Worm (Caenorhabditis elegans) whole organism, L2 larva: ENCODE results near the gene myo-5.
A peak's percentile ranks its signal among the peaks of the same experiment; 100 is the strongest.

Source experiments
- C34F6.9 ChIP-seq: fragments of 150-350 bp; optimal IDR thresholded peaks from 2 replicates; lab custom pipeline; 2014; ENCODE audit warnings: missing biosample characterization, missing genetic modification characterization
- R02D3.7 ChIP-seq: fragments of 150-350 bp; optimal IDR thresholded peaks from 2 replicates; lab custom pipeline; 2014; ENCODE audit warnings: missing biosample characterization, missing genetic modification characterization
- Y55F3AM.14 ChIP-seq: fragments of 200-800 bp; sonication (Bioruptor generic); optimal IDR thresholded peaks from 2 replicates; lab custom pipeline; 2018; ENCODE audit warnings: mild to moderate bottlenecking, missing genetic modification characterization, missing compliant biosample characterization
- ZK546.5 ChIP-seq: sonication (generic microtip); optimal IDR thresholded peaks from 2 replicates; lab custom pipeline; 2017; ENCODE audit warnings: missing biosample characterization, missing genetic modification characterization
- alr-1 ChIP-seq: fragments of 150-350 bp; optimal IDR thresholded peaks from 2 replicates; lab custom pipeline; 2014; ENCODE audit warnings: missing biosample characterization, missing genetic modification characterization
- ama-1 ChIP-seq: fragments of 150-350 bp; optimal IDR thresholded peaks from 2 replicates; lab custom pipeline; 2018; ENCODE audit warnings: inconsistent platforms
- blmp-1 ChIP-seq: sonication (generic microtip); optimal IDR thresholded peaks from 2 replicates; lab custom pipeline; 2017; ENCODE audit warnings: missing genetic modification characterization, mild to moderate bottlenecking, missing compliant biosample characterization, antibody characterized with exemption, moderate library complexity; ENCODE audit not compliant: insufficient read depth
- ceh-16 ChIP-seq: fragments of 150-350 bp; optimal IDR thresholded peaks from 2 replicates; lab custom pipeline; 2014; ENCODE audit warnings: missing biosample characterization, missing genetic modification characterization
- ceh-82 ChIP-seq: fragments of 150-350 bp; optimal IDR thresholded peaks from 2 replicates; lab custom pipeline; 2014; ENCODE audit warnings: missing biosample characterization, missing genetic modification characterization
- dmd-4 ChIP-seq: sonication (generic microtip); optimal IDR thresholded peaks from 2 replicates; lab custom pipeline; 2017; ENCODE audit warnings: missing biosample characterization, missing genetic modification characterization
- elt-1 ChIP-seq: fragments of 150-350 bp; optimal IDR thresholded peaks from 2 replicates; lab custom pipeline; 2014; ENCODE audit warnings: missing biosample characterization, missing genetic modification characterization
- fos-1 ChIP-seq: fragments of 150-350 bp; optimal IDR thresholded peaks from 2 replicates; lab custom pipeline; 2014; ENCODE audit warnings: missing biosample characterization, missing genetic modification characterization
- lin-11 ChIP-seq: fragments of 150-350 bp; sonication (generic microtip); optimal IDR thresholded peaks from 2 replicates; lab custom pipeline; 2014; ENCODE audit warnings: missing biosample characterization, missing genetic modification characterization, inconsistent platforms, mixed read lengths
- lin-13 ChIP-seq: fragments of 150-350 bp; optimal IDR thresholded peaks from 2 replicates; lab custom pipeline; 2014; ENCODE audit warnings: missing biosample characterization, missing genetic modification reagents, missing genetic modification characterization
- lin-39 ChIP-seq: fragments of 150-350 bp; optimal IDR thresholded peaks from 2 replicates; lab custom pipeline; 2014; ENCODE audit warnings: missing biosample characterization, missing genetic modification reagents, missing genetic modification characterization
- lsy-2 ChIP-seq, 2 experiments: fragments of 150-350 bp in 1 of 2; sonication (generic microtip) in 1 of 2; optimal IDR thresholded peaks; 2 replicates each; lab custom pipeline; 2014 to 2017; ENCODE audit warnings: missing biosample characterization in 2 of 2, missing genetic modification characterization in 2 of 2
- mab-5 ChIP-seq: fragments of 150-350 bp; optimal IDR thresholded peaks from 2 replicates; lab custom pipeline; 2014; ENCODE audit warnings: missing biosample characterization, missing genetic modification characterization
- mdl-1 ChIP-seq, 2 experiments: fragments of 150-350 bp in 1 of 2; sonication (generic microtip) in 1 of 2; optimal IDR thresholded peaks; 2 replicates each; lab custom pipeline; 2017; ENCODE audit warnings: missing biosample characterization in 2 of 2, missing genetic modification characterization in 2 of 2
- nhr-11 ChIP-seq: fragments of 150-350 bp; optimal IDR thresholded peaks from 2 replicates; lab custom pipeline; 2014; ENCODE audit warnings: missing biosample characterization, missing genetic modification characterization
- nhr-12 ChIP-seq: fragments of 150-350 bp; optimal IDR thresholded peaks from 2 replicates; lab custom pipeline; 2014; ENCODE audit warnings: missing biosample characterization, missing genetic modification characterization
- nhr-129 ChIP-seq: fragments of 150-350 bp; optimal IDR thresholded peaks from 2 replicates; lab custom pipeline; 2014; ENCODE audit warnings: missing biosample characterization, missing genetic modification characterization
- nhr-21 ChIP-seq: fragments of 150-350 bp; optimal IDR thresholded peaks from 2 replicates; lab custom pipeline; 2014; ENCODE audit warnings: missing biosample characterization, missing genetic modification characterization
- nhr-237 ChIP-seq: fragments of 150-350 bp; optimal IDR thresholded peaks from 2 replicates; lab custom pipeline; 2014; ENCODE audit warnings: missing biosample characterization, missing genetic modification characterization
- nhr-25 ChIP-seq: fragments of 150-350 bp; sonication (generic microtip); optimal IDR thresholded peaks from 3 replicates; lab custom pipeline; 2014; ENCODE audit warnings: missing biosample characterization, missing genetic modification characterization
- nhr-6 ChIP-seq: fragments of 150-350 bp; optimal IDR thresholded peaks from 2 replicates; lab custom pipeline; 2014; ENCODE audit warnings: missing biosample characterization, missing genetic modification characterization
- nhr-77 ChIP-seq: fragments of 150-350 bp; optimal IDR thresholded peaks from 2 replicates; lab custom pipeline; 2014; ENCODE audit warnings: missing biosample characterization, missing genetic modification characterization
- peb-1 ChIP-seq: fragments of 150-350 bp; optimal IDR thresholded peaks from 2 replicates; lab custom pipeline; 2014; ENCODE audit warnings: missing biosample characterization, missing genetic modification characterization
- sem-4 ChIP-seq: fragments of 150-350 bp; optimal IDR thresholded peaks from 2 replicates; lab custom pipeline; 2014; ENCODE audit warnings: missing biosample characterization, missing genetic modification reagents, missing genetic modification characterization
- skn-1 ChIP-seq: sonication (generic microtip); optimal IDR thresholded peaks from 2 replicates; lab custom pipeline; 2017; ENCODE audit warnings: missing biosample characterization, missing genetic modification characterization
- sma-3 ChIP-seq: sonication (generic microtip); optimal IDR thresholded peaks from 2 replicates; lab custom pipeline; 2016; ENCODE audit warnings: missing genetic modification reagents, missing genetic modification characterization, missing compliant biosample characterization
- sma-9 ChIP-seq, 2 experiments: fragments of 150-350 bp in 1 of 2; sonication (generic microtip) in 1 of 2; optimal IDR thresholded peaks; 2 replicates each; lab custom pipeline; 2014 to 2016; ENCODE audit warnings: missing genetic modification characterization in 2 of 2, mild to moderate bottlenecking in 1 of 2, missing biosample characterization in 1 of 2, missing compliant biosample characterization in 1 of 2, missing genetic modification reagents in 1 of 2, moderate library complexity in 1 of 2
- snpc-4 ChIP-seq: fragments of 150-350 bp; optimal IDR thresholded peaks from 2 replicates; lab custom pipeline; 2014; ENCODE audit warnings: missing biosample characterization, missing genetic modification characterization
- unc-55 ChIP-seq: fragments of 150-350 bp; sonication (generic microtip); optimal IDR thresholded peaks from 3 replicates; lab custom pipeline; 2014; ENCODE audit warnings: missing biosample characterization, missing genetic modification reagents, missing genetic modification characterization
- unc-62 ChIP-seq: fragments of 150-350 bp; optimal IDR thresholded peaks from 2 replicates; lab custom pipeline; 2014; ENCODE audit warnings: missing biosample characterization, missing genetic modification reagents, missing genetic modification characterization
- zag-1 ChIP-seq: fragments of 150-350 bp; optimal IDR thresholded peaks from 2 replicates; lab custom pipeline; 2014; ENCODE audit warnings: missing biosample characterization, missing genetic modification characterization
- ztf-1 ChIP-seq: fragments of 200-800 bp; sonication (Bioruptor generic); conservative IDR thresholded peaks from 2 replicates; pipeline ENCODE4 v1.3.6; 2022; ENCODE audit warnings: missing genetic modification characterization, missing compliant biosample characterization

The myo-5 gene

DNA sequence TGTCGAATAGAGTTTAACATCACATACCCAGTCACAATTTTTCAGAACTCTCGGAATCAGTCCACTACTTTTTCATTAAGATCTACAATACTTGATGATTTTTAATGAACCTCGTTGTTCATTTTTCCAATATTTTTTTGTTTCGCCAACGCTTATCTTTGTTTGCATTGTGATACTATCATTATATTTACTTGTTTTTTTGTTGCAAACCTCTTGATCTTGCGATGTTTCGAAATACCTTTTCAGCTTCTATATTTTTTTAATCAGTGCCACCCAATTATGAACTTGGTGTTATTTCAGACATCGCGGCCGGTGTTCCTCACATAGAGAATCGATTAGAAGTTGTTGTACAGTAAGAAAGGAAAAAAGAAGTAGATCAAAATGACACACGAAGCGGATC is at the start of gene myo-5:
TSS of gene myo-5 (plus strand) at position 301 of the 400 bp plus-strand sequence.
- TF ChIP-seq dmd-4 (tag; lab: Kevin White, UChicago), result no peak
- no peak for TF ChIP-seq nhr-12 (tag; lab: Kevin White, UChicago)
- TF ChIP-seq blmp-1, result no peak
- no peak for TF ChIP-seq elt-1
- TF ChIP-seq lin-39, result no peak
- no peak for TF ChIP-seq nhr-129 (tag; lab: Kevin White, UChicago)
- no peak for TF ChIP-seq ztf-1 (GFP tag; lab: Robert Waterston, UW)
- no peak for TF ChIP-seq nhr-25 (tag; lab: Kevin White, UChicago)
- TF ChIP-seq ceh-16 (tag; lab: Kevin White, UChicago), result no peak
- TF ChIP-seq peb-1 (tag; lab: Kevin White, UChicago), result no peak
- TF ChIP-seq mab-5 (tag; lab: Kevin White, UChicago), result no peak
- TF ChIP-seq ama-1 (lab: Kevin White, UChicago), result no peak
- TF ChIP-seq R02D3.7 (tag; lab: Kevin White, UChicago), result no peak
- no peak for TF ChIP-seq lin-11 (tag; lab: Kevin White, UChicago)

DNA sequence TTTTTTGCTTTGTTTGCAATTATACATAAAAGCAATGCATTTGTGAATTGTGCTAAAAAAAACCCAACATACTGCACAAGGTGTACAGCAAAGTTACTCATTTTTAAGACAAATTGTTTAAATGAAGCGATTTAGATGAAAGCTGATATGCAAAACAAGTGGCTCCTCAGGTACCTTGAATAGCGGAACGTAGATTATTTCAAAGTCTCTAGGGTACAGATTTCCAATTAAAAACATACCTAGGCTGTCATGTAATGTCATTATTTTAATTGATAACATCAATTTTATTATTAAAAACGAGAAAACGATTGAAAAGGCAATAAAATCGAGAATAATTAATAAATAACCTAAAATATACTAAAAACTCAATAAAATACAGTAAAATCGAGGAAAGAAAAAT is 46.7 kb upstream of the myo-5 start, which contains the start of gene str-139:
TSS of gene str-139 (minus strand) at position 101 of the 400 bp plus-strand sequence.
- TF ChIP-seq unc-55, result no peak

DNA sequence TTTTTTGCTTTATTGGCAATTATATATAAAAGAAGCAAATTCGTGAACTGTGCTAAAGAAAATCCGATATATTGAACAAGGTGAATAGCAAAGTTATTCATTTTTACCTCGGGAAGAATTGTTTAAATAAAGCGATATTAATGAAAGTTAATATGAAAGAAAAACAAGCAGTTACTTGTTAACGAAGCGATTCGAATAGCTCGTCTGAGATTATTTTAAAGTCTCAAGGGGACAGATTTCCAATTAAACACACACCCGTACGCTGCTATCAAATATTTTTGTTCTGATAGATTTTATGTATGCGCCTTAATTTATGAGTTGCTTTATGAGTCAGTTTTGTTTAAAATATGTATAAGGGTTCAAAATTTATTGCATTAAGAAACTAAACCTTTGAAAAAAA is 41.0 kb upstream of the myo-5 start, which contains the start of gene str-140:
TSS of gene str-140 (minus strand) at position 101 of the 400 bp plus-strand sequence.
- TF ChIP-seq ZK546.5, result no peak
- TF ChIP-seq, all 48 proteins: peak for 0

DNA sequence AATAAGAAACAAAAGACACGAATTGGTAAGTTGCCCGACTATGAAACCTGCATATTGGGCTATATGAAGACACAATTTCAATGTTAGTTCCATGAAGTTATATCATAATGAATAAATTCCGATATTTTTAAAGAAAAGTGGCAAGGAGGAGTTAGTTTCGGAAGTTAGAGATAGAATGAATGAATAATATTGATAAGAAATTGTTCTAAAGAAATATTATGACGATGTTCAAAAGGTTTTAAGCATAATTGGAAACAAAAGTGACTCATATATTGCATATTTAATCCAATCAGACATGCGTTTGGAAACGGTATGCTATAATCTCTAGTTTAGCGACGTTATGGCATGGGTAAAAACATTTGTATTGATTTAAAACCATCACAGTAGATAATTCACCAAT is 39.1 kb upstream of the myo-5 start, which contains the start of gene str-143:
TSS of gene str-143 (minus strand) at position 101 of the 400 bp plus-strand sequence.
- TF ChIP-seq unc-55, result no peak
- no peak for TF ChIP-seq ztf-1 (GFP tag; lab: Robert Waterston, UW)
- TF ChIP-seq nhr-129 (tag; lab: Kevin White, UChicago), result no peak
- no peak for TF ChIP-seq ZK546.5
- TF ChIP-seq blmp-1, result no peak
- no peak for TF ChIP-seq sem-4 (tag; lab: Kevin White, UChicago)
- TF ChIP-seq mdl-1 (tag; optimal IDR thresholded peaks at IDR 0.05; lab: Kevin White, UChicago), result no peak
- no peak for TF ChIP-seq sma-9 (GFP tag; optimal IDR thresholded peaks at IDR 0.05; lab: Kevin White, UChicago)
- no peak for TF ChIP-seq sma-9 (tag; optimal IDR thresholded peaks at IDR 0.05; lab: Kevin White, UChicago)
- no peak for TF ChIP-seq nhr-11 (tag; lab: Kevin White, UChicago)
- no peak for TF ChIP-seq zag-1
- TF ChIP-seq skn-1, result no peak
- TF ChIP-seq unc-62, result no peak

DNA sequence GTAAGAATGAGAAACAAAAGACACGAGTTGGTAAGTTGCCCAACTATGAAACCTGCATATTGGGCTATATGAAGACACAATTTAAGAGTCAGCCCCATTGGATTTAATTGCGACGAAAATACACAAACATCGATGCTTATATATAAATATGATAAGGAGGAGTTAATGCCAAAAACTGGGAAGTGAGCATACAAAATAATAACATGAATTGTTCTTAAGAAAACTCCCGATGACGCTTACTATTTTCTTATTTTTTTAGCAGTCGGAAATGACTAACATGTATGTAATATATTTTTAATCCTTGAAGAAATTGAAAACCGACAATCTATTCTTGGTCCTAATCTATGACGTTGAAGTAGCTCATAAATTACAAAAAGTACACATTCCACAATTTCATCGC is 36.7 kb upstream of the myo-5 start, which contains the start of gene str-144:
TSS of gene str-144 (minus strand) at position 101 of the 400 bp plus-strand sequence.
- TF ChIP-seq snpc-4, result no peak
- no peak for TF ChIP-seq ceh-82 (tag; lab: Kevin White, UChicago)
- no peak for TF ChIP-seq lin-11 (tag; lab: Kevin White, UChicago)
- TF ChIP-seq alr-1, result no peak
- no peak for TF ChIP-seq dmd-4 (tag; lab: Kevin White, UChicago)
- no peak for TF ChIP-seq nhr-25 (tag; lab: Kevin White, UChicago)
- TF ChIP-seq Y55F3AM.14, result no peak
- TF ChIP-seq unc-55, result no peak
- TF ChIP-seq nhr-6 (tag; lab: Kevin White, UChicago), result no peak
- TF ChIP-seq lin-13, result no peak
- TF ChIP-seq fos-1 (tag; lab: Kevin White, UChicago), result no peak
- no peak for TF ChIP-seq R02D3.7 (tag; lab: Kevin White, UChicago)
- TF ChIP-seq C34F6.9 (tag; lab: Kevin White, UChicago), result no peak
- TF ChIP-seq lsy-2 (tag; optimal IDR thresholded peaks at IDR 0.05; lab: Kevin White, UChicago), result no peak
- TF ChIP-seq nhr-237, result no peak
- no peak for TF ChIP-seq ama-1 (lab: Kevin White, UChicago)
- no peak for TF ChIP-seq nhr-129 (tag; lab: Kevin White, UChicago)

DNA sequence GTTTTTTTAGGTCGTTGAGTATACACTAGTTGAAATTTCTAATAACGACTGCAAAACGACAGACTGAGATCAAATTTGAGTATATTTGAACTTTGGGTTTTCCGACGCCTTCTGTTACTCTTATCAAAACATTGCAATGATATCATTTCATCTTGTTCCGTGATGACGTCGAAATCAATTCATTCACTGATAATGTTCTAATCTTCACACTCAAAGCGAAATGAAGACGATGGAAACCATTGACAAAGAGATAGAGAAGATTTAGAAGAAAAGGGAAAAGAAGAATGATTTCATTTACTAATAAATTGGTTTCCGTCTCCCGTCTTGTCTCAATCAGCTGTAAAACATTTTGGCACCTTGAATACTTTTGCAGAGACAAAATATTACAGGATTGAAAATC is 35.6 kb upstream of the myo-5 start:
- TF ChIP-seq skn-1 (no peak), sma-9 (GFP tag; optimal IDR thresholded peaks at IDR 0.05; lab: Kevin White, UChicago) (peak; percentile 85), sma-9 (tag; optimal IDR thresholded peaks at IDR 0.05; lab: Kevin White, UChicago) (no peak), mab-5 (tag; lab: Kevin White, UChicago) (no peak), fos-1 (tag; lab: Kevin White, UChicago) (peak; percentile 30), nhr-21 (tag; lab: Kevin White, UChicago) (peak; percentile 48), nhr-77 (tag; lab: Kevin White, UChicago) (no peak), sma-3 (GFP tag; lab: Kevin White, UChicago) (peak; percentile 14), nhr-129 (tag; lab: Kevin White, UChicago) (no peak), lsy-2 (tag; optimal IDR thresholded peaks at IDR 0.05; lab: Kevin White, UChicago) (no peak), blmp-1 (peak; percentile 71)
